Worm (Caenorhabditis elegans) whole organism, L4 larva: ENCODE measurements around the gene fbxb-75.
A peak's percentile ranks its signal among the peaks of the same experiment; 100 is the strongest.

ENCODE experiments used
- F44E2.7 ChIP-seq: fragments of 200-800 bp; sonication (Bioruptor generic); IDR thresholded peaks from 2 replicates; pipeline ENCODE4 v2.1.2; 2022; ENCODE audit warnings: missing genetic modification characterization, missing compliant biosample characterization
- F49E8.2 ChIP-seq: sonication (generic microtip); optimal IDR thresholded peaks from 2 replicates; lab custom pipeline; 2016; ENCODE audit warnings: missing compliant biosample characterization, mild to moderate bottlenecking, missing genetic modification characterization, borderline replicate concordance
- T20F7.1 ChIP-seq: fragments of 200-800 bp; sonication (Bioruptor generic); optimal IDR thresholded peaks from 2 replicates; lab custom pipeline; 2018; ENCODE audit warnings: mild to moderate bottlenecking, missing genetic modification characterization, missing compliant biosample characterization
- T26A8.4 ChIP-seq: fragments of 200-800 bp; sonication (Bioruptor generic); IDR thresholded peaks from 2 replicates; pipeline ENCODE4 v1.3.6; 2022; ENCODE audit warnings: missing genetic modification characterization, missing compliant biosample characterization
- Y105C5A.15 ChIP-seq: fragments of 200-800 bp; sonication (Bioruptor generic); IDR thresholded peaks from 2 replicates; pipeline ENCODE4 v1.3.6; 2022; ENCODE audit warnings: missing genetic modification characterization, missing compliant biosample characterization
- Y75B8A.6 ChIP-seq: fragments of 200-800 bp; sonication (Bioruptor generic); IDR thresholded peaks from 2 replicates; pipeline ENCODE4 v1.3.6; 2022; ENCODE audit warnings: missing genetic modification reagents, missing genetic modification characterization, missing compliant biosample characterization
- aha-1 ChIP-seq: fragments of 150-350 bp; peaks from one replicate; lab custom pipeline; 2014; ENCODE audit warnings: missing biosample characterization, missing genetic modification characterization
- ama-1 ChIP-seq: fragments of 150-350 bp; optimal IDR thresholded peaks from 2 replicates; lab custom pipeline; 2014; ENCODE audit warnings: inconsistent platforms, mixed read lengths
- ceh-20 ChIP-seq: fragments of 200-800 bp; sonication (Bioruptor generic); IDR thresholded peaks from 2 replicates; pipeline ENCODE4 v1.3.6; 2022; ENCODE audit warnings: missing genetic modification reagents, missing genetic modification characterization, missing compliant biosample characterization
- ceh-28 ChIP-seq: fragments of 150-350 bp; optimal IDR thresholded peaks from 2 replicates; lab custom pipeline; 2014; ENCODE audit warnings: missing biosample characterization, missing genetic modification reagents, missing genetic modification characterization
- ceh-32 ChIP-seq: sonication (generic microtip); optimal IDR thresholded peaks from 2 replicates; lab custom pipeline; 2016; ENCODE audit warnings: mild to moderate bottlenecking, missing genetic modification characterization, missing compliant biosample characterization; ENCODE audit not compliant: poor library complexity
- ceh-82 ChIP-seq: sonication (generic microtip); optimal IDR thresholded peaks from 2 replicates; lab custom pipeline; 2017; ENCODE audit warnings: missing biosample characterization, missing genetic modification characterization
- ces-1 ChIP-seq: fragments of 150-350 bp; sonication (generic microtip); optimal IDR thresholded peaks from 4 replicates; lab custom pipeline; 2014; ENCODE audit warnings: missing biosample characterization, missing genetic modification reagents, missing genetic modification characterization
- cey-2 ChIP-seq: sonication (generic microtip); optimal IDR thresholded peaks from 3 replicates; lab custom pipeline; 2017; ENCODE audit warnings: missing genetic modification characterization, mild to moderate bottlenecking, missing compliant biosample characterization, antibody characterized with exemption, borderline replicate concordance; ENCODE audit not compliant: insufficient read depth
- ctbp-1 ChIP-seq: fragments of 200-800 bp; sonication (Bioruptor generic); IDR thresholded peaks from 2 replicates; pipeline ENCODE4 v1.3.6; 2022; ENCODE audit warnings: missing genetic modification reagents, missing genetic modification characterization, missing compliant biosample characterization
- daf-12 ChIP-seq: fragments of 150-350 bp; optimal IDR thresholded peaks from 2 replicates; lab custom pipeline; 2014; ENCODE audit warnings: missing biosample characterization, missing genetic modification reagents, missing genetic modification characterization
- dmd-8 ChIP-seq: fragments of 200-800 bp; sonication (Bioruptor generic); IDR thresholded peaks from 2 replicates; pipeline ENCODE4 v1.3.6; 2022; ENCODE audit warnings: missing genetic modification characterization, missing compliant biosample characterization
- duxl-1 ChIP-seq: sonication (generic microtip); optimal IDR thresholded peaks from 2 replicates; lab custom pipeline; 2016; ENCODE audit warnings: mild to moderate bottlenecking, missing genetic modification characterization, moderate library complexity, missing compliant biosample characterization; ENCODE audit not compliant: poor library complexity
- gei-8 ChIP-seq: fragments of 200-800 bp; sonication (Bioruptor generic); optimal IDR thresholded peaks from 2 replicates; lab custom pipeline; 2018; ENCODE audit warnings: mild to moderate bottlenecking, missing genetic modification characterization, missing compliant biosample characterization
- hlh-30 ChIP-seq: sonication (generic microtip); optimal IDR thresholded peaks from 2 replicates; lab custom pipeline; 2017; ENCODE audit warnings: antibody characterized with exemption, mild to moderate bottlenecking, missing genetic modification characterization, missing compliant biosample characterization; ENCODE audit not compliant: insufficient read depth
- hmg-1.1 ChIP-seq: fragments of 200-800 bp; sonication (Bioruptor generic); IDR thresholded peaks from 2 replicates; pipeline ENCODE4 v1.3.6; 2022; ENCODE audit warnings: missing genetic modification reagents, missing genetic modification characterization, missing compliant biosample characterization
- jun-1 ChIP-seq: fragments of 150-350 bp; optimal IDR thresholded peaks from 2 replicates; lab custom pipeline; 2014; ENCODE audit warnings: missing biosample characterization, missing genetic modification reagents, missing genetic modification characterization
- lin-1 ChIP-seq: fragments of 200-800 bp; sonication (Bioruptor generic); IDR thresholded peaks from 2 replicates; pipeline ENCODE4 v1.3.6; 2022; ENCODE audit warnings: missing genetic modification reagents, missing genetic modification characterization, missing compliant biosample characterization
- lin-13 ChIP-seq: fragments of 150-350 bp; optimal IDR thresholded peaks from 2 replicates; lab custom pipeline; 2014; ENCODE audit warnings: missing biosample characterization, missing genetic modification reagents, missing genetic modification characterization
- lin-15B ChIP-seq: fragments of 150-350 bp; sonication (generic microtip); optimal IDR thresholded peaks from 3 replicates; lab custom pipeline; 2014; ENCODE audit warnings: missing biosample characterization, missing genetic modification characterization
- lin-39 ChIP-seq: fragments of 150-350 bp; optimal IDR thresholded peaks from 2 replicates; lab custom pipeline; 2014; ENCODE audit warnings: missing biosample characterization, missing genetic modification reagents, missing genetic modification characterization
- lir-3 ChIP-seq: sonication (generic microtip); optimal IDR thresholded peaks from 2 replicates; lab custom pipeline; 2016; ENCODE audit warnings: mild to moderate bottlenecking, missing genetic modification characterization, missing compliant biosample characterization
- madf-5 ChIP-seq, 2 experiments: fragments of 200-800 bp; sonication (Bioruptor generic); IDR thresholded peaks; 2 replicates each; pipeline ENCODE4 v1.3.6; 2022; ENCODE audit warnings: missing compliant biosample characterization in 2 of 2, missing genetic modification characterization in 2 of 2
- madf-9 ChIP-seq: fragments of 200-800 bp; sonication (Bioruptor generic); conservative IDR thresholded peaks from 2 replicates; pipeline ENCODE4 v1.3.6; 2022; ENCODE audit warnings: missing genetic modification reagents, missing genetic modification characterization, missing compliant biosample characterization
- mxl-2 ChIP-seq: fragments of 200-800 bp; sonication (Bioruptor generic); conservative IDR thresholded peaks from 2 replicates; pipeline ENCODE4 v1.3.6; 2022; ENCODE audit warnings: missing genetic modification reagents, missing genetic modification characterization, missing compliant biosample characterization
- mxl-3 ChIP-seq: fragments of 200-800 bp; sonication (Bioruptor generic); optimal IDR thresholded peaks from 2 replicates; lab custom pipeline; 2018; ENCODE audit warnings: mild to moderate bottlenecking, missing genetic modification characterization, missing compliant biosample characterization
- nhr-10 ChIP-seq: fragments of 150-350 bp; optimal IDR thresholded peaks from 2 replicates; lab custom pipeline; 2014; ENCODE audit warnings: missing biosample characterization, missing genetic modification characterization
- nhr-11 ChIP-seq: fragments of 150-350 bp; optimal IDR thresholded peaks from 2 replicates; lab custom pipeline; 2014; ENCODE audit warnings: missing biosample characterization, missing genetic modification characterization
- nhr-111 ChIP-seq: fragments of 200-800 bp; sonication (Bioruptor generic); optimal IDR thresholded peaks from 2 replicates; lab custom pipeline; 2018; ENCODE audit warnings: mild to moderate bottlenecking, missing genetic modification characterization, missing compliant biosample characterization
- nhr-25 ChIP-seq: sonication (generic microtip); optimal IDR thresholded peaks from 2 replicates; lab custom pipeline; 2017; ENCODE audit warnings: missing genetic modification characterization, mild to moderate bottlenecking, missing compliant biosample characterization, antibody characterized with exemption, moderate library complexity, borderline replicate concordance; ENCODE audit not compliant: insufficient read depth
- nhr-48 ChIP-seq: sonication (generic microtip); optimal IDR thresholded peaks from 2 replicates; lab custom pipeline; 2016; ENCODE audit warnings: mild to moderate bottlenecking, missing genetic modification characterization, missing compliant biosample characterization
- nhr-77 ChIP-seq: fragments of 150-350 bp; optimal IDR thresholded peaks from 2 replicates; lab custom pipeline; 2014; ENCODE audit warnings: missing biosample characterization, missing genetic modification characterization
- php-3 ChIP-seq: fragments of 200-800 bp; sonication (Bioruptor generic); IDR thresholded peaks from 2 replicates; pipeline ENCODE4 v1.3.6; 2022; ENCODE audit warnings: missing genetic modification reagents, missing genetic modification characterization, missing compliant biosample characterization
- rbr-2 ChIP-seq: sonication (generic microtip); optimal IDR thresholded peaks from 2 replicates; lab custom pipeline; 2016; ENCODE audit warnings: missing genotype, missing genetic modification characterization, missing compliant biosample characterization
- saeg-2 ChIP-seq: fragments of 200-800 bp; sonication (Bioruptor generic); IDR thresholded peaks from 2 replicates; pipeline ENCODE4 v1.3.6; 2022; ENCODE audit warnings: missing genetic modification reagents, missing genetic modification characterization, missing compliant biosample characterization
- sdz-12 ChIP-seq: fragments of 200-800 bp; sonication (Bioruptor generic); optimal IDR thresholded peaks from 2 replicates; lab custom pipeline; 2018; ENCODE audit warnings: mild to moderate bottlenecking, missing genetic modification characterization, missing compliant biosample characterization
- snpc-4 ChIP-seq: fragments of 150-350 bp; optimal IDR thresholded peaks from 2 replicates; lab custom pipeline; 2014; ENCODE audit warnings: missing biosample characterization, missing genetic modification characterization
- tra-1 ChIP-seq: fragments of 200-800 bp; sonication (Bioruptor generic); IDR thresholded peaks from 2 replicates; pipeline ENCODE4 v1.3.6; 2022; ENCODE audit warnings: missing genetic modification reagents, missing genetic modification characterization, missing compliant biosample characterization
- unc-130 ChIP-seq: sonication (generic microtip); optimal IDR thresholded peaks from 2 replicates; lab custom pipeline; 2016; ENCODE audit warnings: missing genetic modification reagents, missing genetic modification characterization, missing compliant biosample characterization
- zfp-2 ChIP-seq: sonication (generic microtip); optimal IDR thresholded peaks from 2 replicates; lab custom pipeline; 2016; ENCODE audit warnings: mild to moderate bottlenecking, missing genetic modification characterization, missing compliant biosample characterization
- zfp-3 ChIP-seq: fragments of 200-800 bp; sonication (Bioruptor generic); conservative IDR thresholded peaks from 2 replicates; pipeline ENCODE4 v1.3.6; 2022; ENCODE audit warnings: missing genetic modification reagents, missing genetic modification characterization, missing compliant biosample characterization
- zip-11 ChIP-seq: fragments of 200-800 bp; sonication (Bioruptor generic); IDR thresholded peaks from 2 replicates; pipeline ENCODE4 v1.3.6; 2022; ENCODE audit warnings: missing genetic modification characterization, missing compliant biosample characterization
- ztf-7 ChIP-seq: fragments of 150-350 bp; optimal IDR thresholded peaks from 2 replicates; lab custom pipeline; 2014; ENCODE audit warnings: missing biosample characterization, missing genetic modification characterization

The fbxb-75 gene

ce11 chrIV:4469055-4469454 is 28.1 kb upstream of the fbxb-75 start:
- TF ChIP-seq ama-1 (lab: Kevin White, UChicago), result peak; percentile 41
- TF ChIP-seq gei-8 (GFP tag; lab: Kevin White, UChicago), result no peak
- TF ChIP-seq nhr-10, result no peak
- no peak for TF ChIP-seq Y105C5A.15 (GFP tag; lab: Robert Waterston, UW)
- TF ChIP-seq cey-2 (tag; lab: Kevin White, UChicago), result no peak
- TF ChIP-seq lin-39 (tag; lab: Kevin White, UChicago), result no peak
- no peak for TF ChIP-seq lin-13 (GFP tag; lab: Kevin White, UChicago)
- TF ChIP-seq lir-3, result no peak
- TF ChIP-seq snpc-4 (tag; lab: Kevin White, UChicago), result no peak
- no peak for TF ChIP-seq ctbp-1 (GFP tag; lab: Robert Waterston, UW)
- TF ChIP-seq rbr-2 (tag; lab: Kevin White, UChicago), result no peak
- no peak for TF ChIP-seq php-3 (GFP tag; lab: Robert Waterston, UW)
- 0 out of 2 replicates have a peak, but pooled peaks have one; percentile 35 for TF ChIP-seq Y75B8A.6 (GFP tag; lab: Robert Waterston, UW)
- no peak for TF ChIP-seq nhr-48
- no peak for TF ChIP-seq daf-12
- no peak for TF ChIP-seq duxl-1 (tag; lab: Kevin White, UChicago)
- TF ChIP-seq nhr-77, result no peak
- TF ChIP-seq sdz-12 (GFP tag; lab: Kevin White, UChicago), result no peak
- no peak for TF ChIP-seq ceh-28 (tag; lab: Kevin White, UChicago)
- TF ChIP-seq aha-1 (tag; lab: Kevin White, UChicago), result peak; percentile 73
- TF ChIP-seq nhr-11 (tag; lab: Kevin White, UChicago), result no peak
- no peak for TF ChIP-seq madf-5 (GFP tag; IDR thresholded peaks at IDR 0.05; lab: Robert Waterston, UW)
- no peak for TF ChIP-seq zip-11
- TF ChIP-seq dmd-8 (GFP tag; lab: Robert Waterston, UW), result no peak
- TF ChIP-seq mxl-3 (GFP tag; lab: Kevin White, UChicago), result no peak
- TF ChIP-seq tra-1 (GFP tag; lab: Robert Waterston, UW), result no peak

- TF ChIP-seq saeg-2 (GFP tag; lab: Robert Waterston, UW), result no peak
- no peak for TF ChIP-seq F49E8.2 (tag; lab: Kevin White, UChicago)
- no peak for TF ChIP-seq ces-1 (GFP tag; lab: Kevin White, UChicago)
- TF ChIP-seq zfp-2 (tag; lab: Kevin White, UChicago), result peak; percentile 22
- TF ChIP-seq nhr-111 (GFP tag; lab: Kevin White, UChicago), result no peak
- no peak for TF ChIP-seq jun-1 (tag; lab: Kevin White, UChicago)
- peak; percentile 11 for TF ChIP-seq hlh-30 (tag; lab: Kevin White, UChicago)
- TF ChIP-seq madf-9 (GFP tag; lab: Robert Waterston, UW), result no peak
- TF ChIP-seq ceh-82, result no peak
- no peak for TF ChIP-seq nhr-10
- TF ChIP-seq ceh-20 (GFP tag; lab: Robert Waterston, UW), result no peak
- TF ChIP-seq mxl-3 (GFP tag; lab: Kevin White, UChicago), result peak; percentile 31
- TF ChIP-seq lin-1 (GFP tag; lab: Robert Waterston, UW), result peak; percentile 59; the same call in 1 of the 2 replicates
- TF ChIP-seq madf-5 (GFP tag; IDR thresholded peaks at IDR 0.05; lab: Robert Waterston, UW), result 0 out of 4 replicates have a peak, but pooled peaks of 1 of the 2 experiments have one; percentile 7
- TF ChIP-seq zfp-3 (GFP tag; lab: Robert Waterston, UW), result peak; percentile 89; the same call in 1 of the 2 replicates
- TF ChIP-seq ctbp-1 (GFP tag; lab: Robert Waterston, UW), result 0 out of 2 replicates have a peak, but pooled peaks have one; percentile 48
- TF ChIP-seq lin-15B (tag; lab: Kevin White, UChicago), result no peak
- TF ChIP-seq F44E2.7 (GFP tag; lab: Robert Waterston, UW), result no peak
- TF ChIP-seq unc-130 (GFP tag; lab: Kevin White, UChicago), result peak; percentile 44
- no peak for TF ChIP-seq nhr-25 (tag; lab: Kevin White, UChicago)
- peak; percentile 75; the same call in 1 of the 2 replicates for TF ChIP-seq T26A8.4 (GFP tag; lab: Robert Waterston, UW)
- no peak for TF ChIP-seq nhr-77
- no peak for TF ChIP-seq tra-1 (GFP tag; lab: Robert Waterston, UW)
- no peak for TF ChIP-seq ztf-7
- no peak for TF ChIP-seq T20F7.1 (GFP tag; lab: Kevin White, UChicago)
- TF ChIP-seq hmg-1.1 (GFP tag; lab: Robert Waterston, UW), result no peak
- no peak for TF ChIP-seq mxl-2 (GFP tag; lab: Robert Waterston, UW)
- no peak for TF ChIP-seq ceh-28 (tag; lab: Kevin White, UChicago)
- no peak for TF ChIP-seq duxl-1 (tag; lab: Kevin White, UChicago)
- no peak for TF ChIP-seq ceh-32 (tag; lab: Kevin White, UChicago)
These were observed 27.2 kb upstream of the fbxb-75 start for ce11 chrIV:4468046-4468727.
